Worm (Caenorhabditis elegans): ENCODE data around the gene aqp-4.

aqp-4 gene

DNA sequence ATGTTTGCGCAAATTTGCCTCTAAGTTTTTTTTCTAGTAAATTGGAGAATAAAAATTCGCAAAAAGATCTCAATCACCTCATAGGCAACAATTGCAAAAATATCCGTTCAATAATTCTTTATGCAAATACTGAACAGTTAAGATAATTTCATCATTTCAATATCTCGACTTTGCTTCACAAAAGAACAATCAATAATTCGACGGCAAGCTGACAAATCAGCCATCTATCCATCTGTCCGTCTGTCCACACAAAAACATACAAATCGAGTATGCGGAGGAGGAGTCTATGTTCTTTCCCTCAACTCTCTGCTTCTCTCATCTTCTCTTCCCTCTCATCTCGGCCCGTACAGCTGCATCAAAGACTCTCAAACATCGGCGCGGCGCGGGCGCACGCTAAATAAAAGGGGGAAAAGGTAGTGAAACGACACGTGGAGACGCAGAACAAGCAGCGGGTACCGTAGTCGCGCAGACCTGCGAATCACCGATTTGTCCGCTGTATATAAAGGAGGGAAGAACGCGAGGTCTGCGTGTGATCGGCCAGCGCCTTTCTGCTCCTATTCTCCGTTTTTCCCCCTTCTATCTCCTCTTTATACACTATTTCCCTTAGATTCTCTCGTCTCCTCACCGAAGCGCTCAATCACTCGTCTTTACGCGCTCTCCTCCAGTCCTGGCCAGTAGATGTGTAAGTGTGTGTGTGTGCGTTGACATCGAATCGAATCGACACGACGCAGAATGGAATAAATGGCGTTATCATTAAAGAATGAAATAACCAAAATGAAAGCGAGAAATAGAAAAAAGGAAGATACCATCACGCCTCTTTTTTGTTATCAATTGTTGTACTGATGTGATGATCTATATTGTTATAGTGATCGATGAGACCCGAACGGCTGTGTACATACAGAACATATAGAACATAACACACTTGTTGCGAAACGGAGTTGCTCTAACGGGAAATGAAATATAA, 6.3 kb upstream of the aqp-4 start:
- TF ChIP-seq sem-2 (GFP tag; optimal IDR thresholded peaks at IDR 0.05) = peak; percentile 35
- no peak for TF ChIP-seq ceh-83 (GFP tag; optimal IDR thresholded peaks at IDR 0.05)
- TF ChIP-seq elt-1 (tag; optimal IDR thresholded peaks at IDR 0.05; ENCODE audit: borderline replicate concordance, insufficient read depth) = no peak
- peak; percentile 97 for TF ChIP-seq ham-2 (GFP tag; optimal IDR thresholded peaks at IDR 0.05)
- TF ChIP-seq nhr-237 (tag; optimal IDR thresholded peaks at IDR 0.05) = peak; percentile 80
- TF ChIP-seq ceh-39 (tag; optimal IDR thresholded peaks at IDR 0.05) = peak; percentile 48
- peak; percentile 37 for TF ChIP-seq lin-32 (GFP tag; optimal IDR thresholded peaks at IDR 0.05)
- peak; percentile 42 for TF ChIP-seq mab-5 (tag; optimal IDR thresholded peaks at IDR 0.05)
- peak; percentile 32 for TF ChIP-seq nhr-76 (tag; optimal IDR thresholded peaks at IDR 0.05)
- peak; percentile 55 for TF ChIP-seq tbx-8 (GFP tag; optimal IDR thresholded peaks at IDR 0.05)
- TF ChIP-seq flh-1 (GFP tag; optimal IDR thresholded peaks at IDR 0.05) = peak; percentile 54
- peak; percentile 79 for TF ChIP-seq pha-4 (tag; optimal IDR thresholded peaks at IDR 0.05)
- TF ChIP-seq elt-3 (tag; optimal IDR thresholded peaks at IDR 0.05) = no peak
- peak; percentile 78 for TF ChIP-seq M03D4.4 (tag; optimal IDR thresholded peaks at IDR 0.05)
- no peak for TF ChIP-seq bed-3 (GFP tag; optimal IDR thresholded peaks at IDR 0.05)
- peak; percentile 48 for TF ChIP-seq nhr-12 (tag; optimal IDR thresholded peaks at IDR 0.05)
- peak; percentile 70 for TF ChIP-seq hlh-1 (tag; optimal IDR thresholded peaks at IDR 0.05)
- TF ChIP-seq snpc-4 (tag; optimal IDR thresholded peaks at IDR 0.05) = no peak
- TF ChIP-seq lin-13 (tag; optimal IDR thresholded peaks at IDR 0.05) = peak; percentile 82
- TF ChIP-seq drap-1 (GFP tag; optimal IDR thresholded peaks at IDR 0.05) = no peak
- peak; percentile 98 for TF ChIP-seq unc-120 (tag; optimal IDR thresholded peaks at IDR 0.05; ENCODE audit: poor library complexity, severe bottlenecking)
- TF ChIP-seq mls-2 (tag; optimal IDR thresholded peaks at IDR 0.05) = peak; percentile 90
- TF ChIP-seq lsy-2 (tag; optimal IDR thresholded peaks at IDR 0.05) = peak; percentile 95
- TF ChIP-seq nhr-28 (tag; optimal IDR thresholded peaks at IDR 0.05) = no peak
- TF ChIP-seq ztf-11 (tag; optimal IDR thresholded peaks at IDR 0.05) = peak; percentile 77
- TF ChIP-seq blmp-1 (tag; optimal IDR thresholded peaks at IDR 0.05) = peak; percentile 11
- TF ChIP-seq cnd-1 (tag; optimal IDR thresholded peaks at IDR 0.05) = peak; percentile 17
- peak; percentile 90 for TF ChIP-seq sptf-1 (tag; optimal IDR thresholded peaks at IDR 0.05)
- peak; percentile 37 for TF ChIP-seq ces-1 (GFP tag; optimal IDR thresholded peaks at IDR 0.05)
- peak; percentile 38 for TF ChIP-seq mep-1 (tag; optimal IDR thresholded peaks at IDR 0.05)
- no peak for TF ChIP-seq zip-8 (tag; optimal IDR thresholded peaks at IDR 0.05)
- no peak for TF ChIP-seq unc-39 (tag; optimal IDR thresholded peaks at IDR 0.05)
- peak; percentile 55 for TF ChIP-seq ceh-43 (GFP tag; optimal IDR thresholded peaks at IDR 0.05)
- TF ChIP-seq unc-62 (GFP tag; optimal IDR thresholded peaks at IDR 0.05) = peak; percentile 83
- peak; percentile 55 for TF ChIP-seq nhr-2 (tag; optimal IDR thresholded peaks at IDR 0.05)

DNA sequence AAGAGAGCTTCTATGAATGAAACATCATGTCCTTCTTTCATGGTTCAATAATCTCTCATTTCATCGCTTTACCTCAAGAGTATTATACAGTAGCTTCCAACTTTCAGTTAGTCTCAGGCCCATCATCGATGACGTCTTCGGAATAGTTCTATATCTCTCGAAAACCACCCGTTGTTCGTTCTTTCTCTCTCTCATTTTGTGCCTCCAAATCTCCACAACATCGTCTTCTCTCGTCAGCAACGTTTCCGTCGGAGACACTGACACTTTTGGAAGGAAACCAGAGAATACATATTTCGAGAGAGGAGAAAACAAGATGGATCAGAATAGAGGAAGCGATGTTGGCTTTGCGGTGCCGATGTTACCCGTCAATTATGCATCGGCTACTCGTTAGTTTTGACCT, 5.5 kb upstream of the aqp-4 start:
- no peak for TF ChIP-seq nhr-28 (tag; optimal IDR thresholded peaks at IDR 0.05)
- TF ChIP-seq zip-8 (tag; optimal IDR thresholded peaks at IDR 0.05) = no peak
- peak; percentile 28 for TF ChIP-seq ham-2 (GFP tag; optimal IDR thresholded peaks at IDR 0.05)
- TF ChIP-seq unc-62 (GFP tag; optimal IDR thresholded peaks at IDR 0.05) = peak; percentile 65

DNA sequence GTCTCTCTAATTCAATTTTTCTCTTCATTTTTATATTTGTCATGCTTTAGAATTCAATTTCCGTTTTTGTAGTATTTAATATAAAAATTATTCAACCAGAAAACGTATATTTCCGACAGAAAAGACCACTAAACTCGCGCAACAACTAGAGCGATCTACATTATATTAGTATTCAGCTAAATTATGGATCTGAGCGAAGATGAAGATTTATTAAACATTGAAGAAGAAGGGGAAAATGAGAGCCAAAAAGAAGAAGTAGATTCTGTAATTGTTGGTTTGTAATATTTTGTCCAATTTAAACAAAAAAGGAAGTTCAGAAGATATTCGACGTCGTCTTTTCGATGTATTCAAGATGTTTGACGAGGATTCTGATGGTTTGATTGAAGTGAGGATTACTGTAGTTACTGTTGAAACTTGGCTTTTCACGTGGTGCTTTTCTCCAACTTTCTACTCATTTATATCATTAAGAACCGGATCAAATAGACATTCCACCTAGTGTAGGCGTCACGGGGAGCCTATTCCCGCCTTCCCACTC, 3.4 kb upstream of the aqp-4 start, which contains the start of gene cal-7:
Gene cal-7 (plus strand): TSS at position 184 of the 535 bp plus-strand sequence.
- TF ChIP-seq hlh-1 (tag; optimal IDR thresholded peaks at IDR 0.05) = no peak
- TF ChIP-seq nhr-76 (tag; optimal IDR thresholded peaks at IDR 0.05) = no peak
- TF ChIP-seq mab-5 (tag; optimal IDR thresholded peaks at IDR 0.05) = no peak
- TF ChIP-seq mls-2 (tag; optimal IDR thresholded peaks at IDR 0.05) = no peak
- TF ChIP-seq drap-1 (GFP tag; optimal IDR thresholded peaks at IDR 0.05) = no peak
- no peak for TF ChIP-seq ceh-39 (tag; optimal IDR thresholded peaks at IDR 0.05)
- no peak for TF ChIP-seq blmp-1 (tag; optimal IDR thresholded peaks at IDR 0.05)
- no peak for TF ChIP-seq lin-13 (tag; optimal IDR thresholded peaks at IDR 0.05)
- no peak for TF ChIP-seq flh-1 (GFP tag; optimal IDR thresholded peaks at IDR 0.05)
- TF ChIP-seq ces-1 (GFP tag; optimal IDR thresholded peaks at IDR 0.05) = no peak
- no peak for TF ChIP-seq bed-3 (GFP tag; optimal IDR thresholded peaks at IDR 0.05)
- no peak for TF ChIP-seq lsy-2 (tag; optimal IDR thresholded peaks at IDR 0.05)
- no peak for TF ChIP-seq elt-1 (tag; optimal IDR thresholded peaks at IDR 0.05; ENCODE audit: borderline replicate concordance, insufficient read depth)
- no peak for TF ChIP-seq zip-8 (tag; optimal IDR thresholded peaks at IDR 0.05)

Data from whole organism, mixed stage, embryonic.